Worm (Caenorhabditis elegans) whole organism, L2 larva: Measurements from ENCODE around the gene lgc-16.

Experiments
- F13H6.1 ChIP-seq: sonication (generic microtip); optimal IDR thresholded peaks from 2 replicates; lab custom pipeline; 2016; ENCODE audit warnings: missing genetic modification characterization, missing compliant biosample characterization
- mdl-1 ChIP-seq, 2 experiments: fragments of 150-350 bp in 1 of 2; sonication (generic microtip) in 1 of 2; optimal IDR thresholded peaks; 2 replicates each; lab custom pipeline; 2017; ENCODE audit warnings: missing biosample characterization in 2 of 2, missing genetic modification characterization in 2 of 2

- TF ChIP-seq mdl-1 (tag; optimal IDR thresholded peaks at IDR 0.05; lab: Kevin White, UChicago), result no peak
- TF ChIP-seq F13H6.1 (tag; lab: Kevin White, UChicago), result no peak
Measured at ce11 chrX:12149638-12150137, 31.2 kb downstream of the lgc-16 start, which contains the start of gene znf-474.
